Worm (Caenorhabditis elegans): ENCODE measurements around the gene vps-16.

- TF ChIP-seq pha-4 (tag; optimal IDR thresholded peaks at IDR 0.05) (no peak), lin-32 (GFP tag; optimal IDR thresholded peaks at IDR 0.05) (no peak), nhr-76 (tag; optimal IDR thresholded peaks at IDR 0.05) (no peak), unc-62 (GFP tag; optimal IDR thresholded peaks at IDR 0.05) (no peak), nhr-28 (tag; optimal IDR thresholded peaks at IDR 0.05) (no peak), elt-3 (tag; optimal IDR thresholded peaks at IDR 0.05) (no peak), lin-13 (tag; optimal IDR thresholded peaks at IDR 0.05) (no peak), drap-1 (GFP tag; optimal IDR thresholded peaks at IDR 0.05) (no peak), ceh-43 (GFP tag; optimal IDR thresholded peaks at IDR 0.05) (no peak), unc-39 (tag; optimal IDR thresholded peaks at IDR 0.05) (no peak), zip-8 (tag; optimal IDR thresholded peaks at IDR 0.05) (no peak)
Measured at ce11 chrIII:6482918-6483317, 49.9 kb downstream of the vps-16 start, which contains the start of gene chtb-2.
